Comparison of ENCODE assay signal across 1 fruit fly cellular context in genomic region chr2L:7442929-7443328, dm6.
A peak's percentile ranks its signal among the peaks of the same experiment; 100 is the strongest.
TF ChIP-seq lines count a peak whose summit lies in the region.

No protein-coding gene starts in this region.

TF ChIP-seq in whole organism, embryonic, 481 proteins besides CTCF, POLR2A, EP300 and RAD21 (continued from another document and continues in another):
- no peak for TF ChIP-seq CkIIα-i1 (GFP tag; IDR thresholded peaks at IDR 0.05; lab: Robert Waterston, UW)
- TF ChIP-seq CG1602 (GFP tag; optimal IDR thresholded peaks at IDR 0.05; lab: Kevin White, UChicago) = no peak
- TF ChIP-seq MESR4 (GFP tag; optimal IDR thresholded peaks at IDR 0.05; lab: Kevin White, UChicago) = no peak
- TF ChIP-seq CoRest (tag; optimal IDR thresholded peaks at IDR 0.05; lab: Kevin White, UChicago) = peak; percentile 58
- peak in 1 of 2 experiments; percentile 1 for TF ChIP-seq dpn (GFP tag; optimal IDR thresholded peaks at IDR 0.05; lab: Kevin White, UChicago)
- no peak for TF ChIP-seq unc-4 (GFP tag; IDR thresholded peaks at IDR 0.05; lab: Robert Waterston, UW; ENCODE audit: partially characterized antibody)
- no peak for TF ChIP-seq toy (GFP tag; IDR thresholded peaks at IDR 0.05; lab: Robert Waterston, UW)
- TF ChIP-seq ATbp (GFP tag; optimal IDR thresholded peaks at IDR 0.05; lab: Kevin White, UChicago) = no peak
- TF ChIP-seq fd96Cb (tag; optimal IDR thresholded peaks at IDR 0.05; lab: Kevin White, UChicago) = no peak
- TF ChIP-seq CG2712 (tag; optimal IDR thresholded peaks at IDR 0.05; lab: Kevin White, UChicago) = no peak
- peak; percentile 41 for TF ChIP-seq dmrt99B (tag; optimal IDR thresholded peaks at IDR 0.05; lab: Kevin White, UChicago)
- no peak for TF ChIP-seq Dfd (GFP tag; optimal IDR thresholded peaks at IDR 0.05; lab: Kevin White, UChicago)
- TF ChIP-seq tgo (GFP tag; IDR thresholded peaks at IDR 0.05; lab: Robert Waterston, UW) = peak; percentile 49; the same call in 2 of the 3 replicates
- TF ChIP-seq Ets97D (GFP tag; optimal IDR thresholded peaks at IDR 0.05; lab: Kevin White, UChicago) = no peak
- peak; percentile 23 for TF ChIP-seq Oli (tag; optimal IDR thresholded peaks at IDR 0.05; lab: Kevin White, UChicago)
- TF ChIP-seq CG2116 (GFP tag; optimal IDR thresholded peaks at IDR 0.05; lab: Kevin White, UChicago) = no peak
- no peak for TF ChIP-seq NC2α (GFP tag; optimal IDR thresholded peaks at IDR 0.05; lab: Kevin White, UChicago)
- peak; percentile 65; the same call in 2 of the 3 replicates for TF ChIP-seq dysf (GFP tag; IDR thresholded peaks at IDR 0.05; lab: Robert Waterston, UW)
- no peak for TF ChIP-seq CG13894 (tag; optimal IDR thresholded peaks at IDR 0.05; lab: Kevin White, UChicago)
- no peak for TF ChIP-seq tap (tag; optimal IDR thresholded peaks at IDR 0.05; lab: Kevin White, UChicago)
- no peak for TF ChIP-seq phol (tag; optimal IDR thresholded peaks at IDR 0.05; lab: Kevin White, UChicago)
- TF ChIP-seq aop (GFP tag; IDR thresholded peaks at IDR 0.05; lab: Robert Waterston, UW) = no peak
- TF ChIP-seq Bgb (GFP tag; IDR thresholded peaks at IDR 0.05; lab: Robert Waterston, UW; ENCODE audit: partially characterized antibody) = no peak
- TF ChIP-seq Atf-2 (GFP tag; optimal IDR thresholded peaks at IDR 0.05; lab: Kevin White, UChicago) = no peak
- TF ChIP-seq Side (GFP tag; optimal IDR thresholded peaks at IDR 0.05; lab: Kevin White, UChicago) = no peak
- no peak for TF ChIP-seq ash1 (GFP tag; optimal IDR thresholded peaks at IDR 0.05; lab: Kevin White, UChicago)
- TF ChIP-seq so (GFP tag; IDR thresholded peaks at IDR 0.05; lab: Robert Waterston, UW) = no peak
- TF ChIP-seq chinmo (GFP tag; IDR thresholded peaks at IDR 0.05; lab: Robert Waterston, UW; ENCODE audit: partially characterized antibody) = no peak
- TF ChIP-seq jumu (GFP tag; optimal IDR thresholded peaks at IDR 0.05; lab: Kevin White, UChicago) = no peak
- TF ChIP-seq CG3163 (GFP tag; optimal IDR thresholded peaks at IDR 0.05; lab: Kevin White, UChicago) = no peak
- TF ChIP-seq hbn (GFP tag; IDR thresholded peaks at IDR 0.05; lab: Robert Waterston, UW; ENCODE audit: partially characterized antibody) = no peak
- no peak for TF ChIP-seq CG17829 (tag; optimal IDR thresholded peaks at IDR 0.05; lab: Kevin White, UChicago)
- peak; percentile 35 for TF ChIP-seq tio (GFP tag; optimal IDR thresholded peaks at IDR 0.05; lab: Kevin White, UChicago)
- TF ChIP-seq Jarid2 (GFP tag; optimal IDR thresholded peaks at IDR 0.05; lab: Kevin White, UChicago) = no peak
- TF ChIP-seq CG10959 (GFP tag; IDR thresholded peaks at IDR 0.05; lab: Robert Waterston, UW) = no peak
- no peak for TF ChIP-seq CG9797 (GFP tag; optimal IDR thresholded peaks at IDR 0.05; lab: Kevin White, UChicago)
- no peak for TF ChIP-seq Elba2 (GFP tag; optimal IDR thresholded peaks at IDR 0.05; lab: Kevin White, UChicago)
- no peak for TF ChIP-seq CG1792 (GFP tag; optimal IDR thresholded peaks at IDR 0.05; lab: Kevin White, UChicago)
- no peak for TF ChIP-seq wek (GFP tag; optimal IDR thresholded peaks at IDR 0.05; lab: Kevin White, UChicago)
- no peak for TF ChIP-seq zfh1 (GFP tag; IDR thresholded peaks at IDR 0.05; lab: Robert Waterston, UW)
- TF ChIP-seq Rx (GFP tag; IDR thresholded peaks at IDR 0.05; lab: Robert Waterston, UW) = no peak
- no peak for TF ChIP-seq CG32767 (GFP tag; IDR thresholded peaks at IDR 0.05; lab: Robert Waterston, UW)
- peak; percentile 56 for TF ChIP-seq Ada2b (GFP tag; IDR thresholded peaks at IDR 0.05; lab: Robert Waterston, UW)
- TF ChIP-seq Chrac-16 (GFP tag; optimal IDR thresholded peaks at IDR 0.05; lab: Kevin White, UChicago) = no peak
- no peak for TF ChIP-seq C15 (GFP tag; IDR thresholded peaks at IDR 0.05; lab: Robert Waterston, UW)
- no peak for TF ChIP-seq pan (optimal IDR thresholded peaks at IDR 0.05; lab: Kevin White, UChicago)
- peak in 1 of 2 experiments; percentile 58 for TF ChIP-seq pan (GFP tag; optimal IDR thresholded peaks at IDR 0.05 in 1 of 2, IDR thresholded peaks at IDR 0.05 in 1 of 2)
- TF ChIP-seq CHES-1-like (GFP tag; optimal IDR thresholded peaks at IDR 0.05; lab: Kevin White, UChicago) = no peak
- no peak for TF ChIP-seq cad (GFP tag; optimal IDR thresholded peaks at IDR 0.05; lab: Kevin White, UChicago)
- no peak for TF ChIP-seq CG7987 (GFP tag; optimal IDR thresholded peaks at IDR 0.05; lab: Kevin White, UChicago)
- TF ChIP-seq Ssrp (tag; optimal IDR thresholded peaks at IDR 0.05; lab: Kevin White, UChicago) = no peak
- TF ChIP-seq CG3065 (GFP tag; optimal IDR thresholded peaks at IDR 0.05; lab: Kevin White, UChicago) = no peak
- no peak for TF ChIP-seq CG16815 (GFP tag; optimal IDR thresholded peaks at IDR 0.05; lab: Kevin White, UChicago)
- TF ChIP-seq dm (GFP tag; optimal IDR thresholded peaks at IDR 0.05; lab: Kevin White, UChicago) = no peak
- TF ChIP-seq CG7839 (tag; optimal IDR thresholded peaks at IDR 0.05; lab: Kevin White, UChicago) = peak; percentile 51
- no peak for TF ChIP-seq fru (optimal IDR thresholded peaks at IDR 0.05; lab: Kevin White, UChicago)
- TF ChIP-seq CG2129 (GFP tag; IDR thresholded peaks at IDR 0.05; lab: Robert Waterston, UW; ENCODE audit: partially characterized antibody) = no peak
- no peak for TF ChIP-seq pita (GFP tag; optimal IDR thresholded peaks at IDR 0.05; lab: Kevin White, UChicago)
- TF ChIP-seq CG4424 (GFP tag; optimal IDR thresholded peaks at IDR 0.05; lab: Kevin White, UChicago) = no peak
- no peak for TF ChIP-seq gcm2 (GFP tag; optimal IDR thresholded peaks at IDR 0.05; lab: Kevin White, UChicago)
- TF ChIP-seq nmo (GFP tag; optimal IDR thresholded peaks at IDR 0.05; lab: Kevin White, UChicago) = peak; percentile 5
- TF ChIP-seq CG30020 (tag; optimal IDR thresholded peaks at IDR 0.05; lab: Kevin White, UChicago) = no peak
- TF ChIP-seq abd-A (tag; optimal IDR thresholded peaks at IDR 0.05; lab: Kevin White, UChicago) = no peak
- TF ChIP-seq CG16779 (GFP tag; IDR thresholded peaks at IDR 0.05; lab: Robert Waterston, UW) = 0 out of 2 replicates have a peak, but pooled peaks have one; percentile 7
- TF ChIP-seq CG30403 (GFP tag; optimal IDR thresholded peaks at IDR 0.05; lab: Kevin White, UChicago) = peak; percentile 47
- no peak; the same call in 2 of the 3 replicates for TF ChIP-seq ase (GFP tag; IDR thresholded peaks at IDR 0.05; lab: Robert Waterston, UW)
- TF ChIP-seq CG10209 (GFP tag; optimal IDR thresholded peaks at IDR 0.05; lab: Kevin White, UChicago) = no peak
- no peak for TF ChIP-seq CG11723 (GFP tag; optimal IDR thresholded peaks at IDR 0.05; lab: Kevin White, UChicago)
- no peak for TF ChIP-seq zen2 (GFP tag; IDR thresholded peaks at IDR 0.05; lab: Robert Waterston, UW; ENCODE audit: partially characterized antibody)
- TF ChIP-seq scrt (GFP tag; optimal IDR thresholded peaks at IDR 0.05; lab: Kevin White, UChicago) = no peak
- no peak for TF ChIP-seq HLH4C (GFP tag; IDR thresholded peaks at IDR 0.05; lab: Robert Waterston, UW; ENCODE audit: partially characterized antibody)
- TF ChIP-seq eve (GFP tag; optimal IDR thresholded peaks at IDR 0.05; lab: Kevin White, UChicago) = no peak
- TF ChIP-seq dan (GFP tag; IDR thresholded peaks at IDR 0.05; lab: Robert Waterston, UW) = no peak
- TF ChIP-seq TFAM (GFP tag; optimal IDR thresholded peaks at IDR 0.05; lab: Kevin White, UChicago) = no peak
- TF ChIP-seq Ravus (GFP tag; IDR thresholded peaks at IDR 0.05; lab: Robert Waterston, UW) = peak; percentile 32
- TF ChIP-seq CG1233 (GFP tag; optimal IDR thresholded peaks at IDR 0.05; lab: Kevin White, UChicago) = no peak
- no peak for TF ChIP-seq MBD-R2 (GFP tag; IDR thresholded peaks at IDR 0.05; lab: Robert Waterston, UW)
- TF ChIP-seq CG42726 (GFP tag; IDR thresholded peaks at IDR 0.05; lab: Robert Waterston, UW; ENCODE audit: partially characterized antibody) = no peak
- TF ChIP-seq CG10321 (GFP tag; IDR thresholded peaks at IDR 0.05; lab: Robert Waterston, UW) = no peak
- peak; percentile 44; the same call in 1 of the 2 replicates for TF ChIP-seq vvl (GFP tag; IDR thresholded peaks at IDR 0.05; lab: Robert Waterston, UW)
- no peak for TF ChIP-seq Hmx (GFP tag; optimal IDR thresholded peaks at IDR 0.05; lab: Kevin White, UChicago)
- TF ChIP-seq CG6175 (GFP tag; IDR thresholded peaks at IDR 0.05; lab: Robert Waterston, UW) = no peak
- TF ChIP-seq Hand (GFP tag; optimal IDR thresholded peaks at IDR 0.05; lab: Kevin White, UChicago) = no peak
- no peak for TF ChIP-seq ara (GFP tag; IDR thresholded peaks at IDR 0.05; lab: Robert Waterston, UW)
- TF ChIP-seq slou (GFP tag; optimal IDR thresholded peaks at IDR 0.05; lab: Kevin White, UChicago) = no peak
- no peak for TF ChIP-seq lola (GFP tag; optimal IDR thresholded peaks at IDR 0.05; lab: Kevin White, UChicago)
- no peak for TF ChIP-seq CG12104 (GFP tag; optimal IDR thresholded peaks at IDR 0.05; lab: Kevin White, UChicago)
- TF ChIP-seq fd3F (GFP tag; optimal IDR thresholded peaks at IDR 0.05; lab: Kevin White, UChicago) = peak; percentile 47
- no peak for TF ChIP-seq ham (GFP tag; IDR thresholded peaks at IDR 0.05; lab: Robert Waterston, UW)
- TF ChIP-seq CG33213 (GFP tag; optimal IDR thresholded peaks at IDR 0.05; lab: Kevin White, UChicago) = no peak
- TF ChIP-seq CG31441 (GFP tag; IDR thresholded peaks at IDR 0.05; lab: Robert Waterston, UW) = no peak
- no peak for TF ChIP-seq CG17328 (GFP tag; IDR thresholded peaks at IDR 0.05; lab: Robert Waterston, UW)
- TF ChIP-seq CG2120 (GFP tag; optimal IDR thresholded peaks at IDR 0.05; lab: Kevin White, UChicago) = peak; percentile 69
- peak; percentile 17 for TF ChIP-seq D19A (tag; optimal IDR thresholded peaks at IDR 0.05; lab: Kevin White, UChicago)
- TF ChIP-seq CG3407 (GFP tag; optimal IDR thresholded peaks at IDR 0.05; lab: Kevin White, UChicago) = no peak
- no peak for TF ChIP-seq lov (optimal IDR thresholded peaks at IDR 0.05; lab: Kevin White, UChicago)
- no peak for TF ChIP-seq lov (GFP tag; IDR thresholded peaks at IDR 0.05; lab: Robert Waterston, UW)
- TF ChIP-seq NFAT (GFP tag; IDR thresholded peaks at IDR 0.05; lab: Robert Waterston, UW) = peak; percentile 45
- TF ChIP-seq inv (GFP tag; IDR thresholded peaks at IDR 0.05; lab: Robert Waterston, UW; ENCODE audit: partially characterized antibody) = no peak
- TF ChIP-seq CG7963 (GFP tag; IDR thresholded peaks at IDR 0.05; lab: Robert Waterston, UW; ENCODE audit: partially characterized antibody) = no peak
- TF ChIP-seq en (GFP tag; optimal IDR thresholded peaks at IDR 0.05; lab: Kevin White, UChicago) = no peak
- no peak for TF ChIP-seq croc (GFP tag; conservative IDR thresholded peaks at IDR 0.05; lab: Robert Waterston, UW)
- no peak for TF ChIP-seq CG31388 (GFP tag; optimal IDR thresholded peaks at IDR 0.05; lab: Kevin White, UChicago)
- no peak for TF ChIP-seq Drgx (GFP tag; IDR thresholded peaks at IDR 0.05; lab: Robert Waterston, UW)
- TF ChIP-seq grn (GFP tag; optimal IDR thresholded peaks at IDR 0.05; lab: Kevin White, UChicago) = no peak
- no peak for TF ChIP-seq CG10565 (GFP tag; optimal IDR thresholded peaks at IDR 0.05; lab: Kevin White, UChicago)
- no peak for TF ChIP-seq Bdp1 (GFP tag; optimal IDR thresholded peaks at IDR 0.05; lab: Kevin White, UChicago)
- TF ChIP-seq CG10462 (GFP tag; optimal IDR thresholded peaks at IDR 0.05; lab: Kevin White, UChicago) = no peak
- TF ChIP-seq eyg (GFP tag; optimal IDR thresholded peaks at IDR 0.05; lab: Kevin White, UChicago) = no peak
- TF ChIP-seq HmgD (GFP tag; optimal IDR thresholded peaks at IDR 0.05; lab: Kevin White, UChicago) = no peak
- no peak for TF ChIP-seq Adf1 (GFP tag; IDR thresholded peaks at IDR 0.05; lab: Robert Waterston, UW)
- no peak for TF ChIP-seq onecut (GFP tag; IDR thresholded peaks at IDR 0.05; lab: Robert Waterston, UW)
- TF ChIP-seq CG17612 (GFP tag; IDR thresholded peaks at IDR 0.05; lab: Robert Waterston, UW) = no peak
- peak; percentile 46 for TF ChIP-seq lab (GFP tag; optimal IDR thresholded peaks at IDR 0.05; lab: Kevin White, UChicago)
- TF ChIP-seq sens (GFP tag; lab: Kevin White, UChicago) = peak; percentile 65
- no peak for TF ChIP-seq CG4854 (GFP tag; optimal IDR thresholded peaks at IDR 0.05; lab: Kevin White, UChicago)
- TF ChIP-seq sob (GFP tag; IDR thresholded peaks at IDR 0.05; lab: Robert Waterston, UW) = no peak; the same call in 1 of the 2 replicates
- no peak for TF ChIP-seq gt (GFP tag; IDR thresholded peaks at IDR 0.05; lab: Robert Waterston, UW)
- TF ChIP-seq CG7556 (GFP tag; optimal IDR thresholded peaks at IDR 0.05; lab: Kevin White, UChicago) = peak; percentile 39
- peak; percentile 17 for TF ChIP-seq Xbp1 (GFP tag; optimal IDR thresholded peaks at IDR 0.05; lab: Kevin White, UChicago)
- no peak for TF ChIP-seq cg (GFP tag; optimal IDR thresholded peaks at IDR 0.05; lab: Kevin White, UChicago)
- TF ChIP-seq chn (GFP tag; optimal IDR thresholded peaks at IDR 0.05; lab: Kevin White, UChicago) = no peak
- peak; percentile 37; the same call in 1 of the 2 replicates for TF ChIP-seq esg (GFP tag; conservative IDR thresholded peaks at IDR 0.05; lab: Robert Waterston, UW)
- no peak for TF ChIP-seq p53 (GFP tag; optimal IDR thresholded peaks at IDR 0.05; lab: Kevin White, UChicago)
- TF ChIP-seq Sox100B (GFP tag; optimal IDR thresholded peaks at IDR 0.05; lab: Kevin White, UChicago) = peak; percentile 5
- TF ChIP-seq CG5180 (GFP tag; optimal IDR thresholded peaks at IDR 0.05; lab: Kevin White, UChicago) = no peak
- TF ChIP-seq HmgZ (tag; optimal IDR thresholded peaks at IDR 0.05; lab: Kevin White, UChicago) = no peak
- TF ChIP-seq Lhr (GFP tag; optimal IDR thresholded peaks at IDR 0.05; lab: Kevin White, UChicago) = no peak
- TF ChIP-seq chm (GFP tag; IDR thresholded peaks at IDR 0.05; lab: Robert Waterston, UW) = no peak
- peak; percentile 36; the same call in 1 of the 2 replicates for TF ChIP-seq E2f1 (GFP tag; IDR thresholded peaks at IDR 0.05; lab: Robert Waterston, UW)
- no peak for TF ChIP-seq dmrt11E (tag; optimal IDR thresholded peaks at IDR 0.05; lab: Kevin White, UChicago)
- no peak for TF ChIP-seq CG11247 (GFP tag; IDR thresholded peaks at IDR 0.05; lab: Robert Waterston, UW)
- TF ChIP-seq Dref (GFP tag; IDR thresholded peaks at IDR 0.05; lab: Robert Waterston, UW) = no peak
- no peak for TF ChIP-seq bigmax (GFP tag; optimal IDR thresholded peaks at IDR 0.05; lab: Kevin White, UChicago)
- peak; percentile 25; the same call in 1 of the 2 replicates for TF ChIP-seq CG10366 (GFP tag; IDR thresholded peaks at IDR 0.05; lab: Robert Waterston, UW)
- no peak for TF ChIP-seq ro (GFP tag; IDR thresholded peaks at IDR 0.05; lab: Robert Waterston, UW)
- no peak for TF ChIP-seq Hr3 (GFP tag; optimal IDR thresholded peaks at IDR 0.05; lab: Kevin White, UChicago)
- TF ChIP-seq D19B (GFP tag; optimal IDR thresholded peaks at IDR 0.05; lab: Kevin White, UChicago) = peak; percentile 29
